Fruit fly (Drosophila melanogaster): Measurements from ENCODE around the gene tty.

Gene tty

dm6 chrX:21366311-21366990, 27.0 kb upstream of the tty start (continued):
- TF ChIP-seq pfk (GFP tag; optimal IDR thresholded peaks at IDR 0.05) (peak; percentile 2), gem (tag; optimal IDR thresholded peaks at IDR 0.05) (peak; percentile 96), Tbp (GFP tag; optimal IDR thresholded peaks at IDR 0.05) (no peak), klu (GFP tag; IDR thresholded peaks at IDR 0.05) (peak; percentile 84), CG7357 (GFP tag; IDR thresholded peaks at IDR 0.05) (peak; percentile 82; the same call in 2 of the 3 replicates), B-H2 (GFP tag; optimal IDR thresholded peaks at IDR 0.05) (peak; percentile 93), CG18011 (GFP tag; optimal IDR thresholded peaks at IDR 0.05) (peak; percentile 72), Sox102F (GFP tag; optimal IDR thresholded peaks at IDR 0.05) (peak; percentile 94), Bgb (GFP tag; IDR thresholded peaks at IDR 0.05; ENCODE audit: partially characterized antibody) (no peak), TFAM (GFP tag; optimal IDR thresholded peaks at IDR 0.05) (peak; percentile 33), tup (GFP tag; optimal IDR thresholded peaks at IDR 0.05) (peak; percentile 36), NfI (GFP tag; optimal IDR thresholded peaks at IDR 0.05) (peak; percentile 94), slp2 (GFP tag; optimal IDR thresholded peaks at IDR 0.05) (peak; percentile 16), trh (GFP tag; optimal IDR thresholded peaks at IDR 0.05) (peak; percentile 74), caup (GFP tag; optimal IDR thresholded peaks at IDR 0.05; ENCODE audit: severe bottlenecking) (peak; percentile 90), org-1 (GFP tag; optimal IDR thresholded peaks at IDR 0.05) (peak; percentile 91), Nf-YC (tag; optimal IDR thresholded peaks at IDR 0.05) (peak; percentile 86), PHDP (tag; optimal IDR thresholded peaks at IDR 0.05) (peak; percentile 93), CG7745 (tag; optimal IDR thresholded peaks at IDR 0.05) (no peak), toy (GFP tag; IDR thresholded peaks at IDR 0.05) (no peak), CG18476 (GFP tag; optimal IDR thresholded peaks at IDR 0.05) (peak; percentile 78), ham (GFP tag; IDR thresholded peaks at IDR 0.05) (peak; percentile 73), sr (GFP tag; IDR thresholded peaks at IDR 0.05) (no peak), CG14860 (GFP tag; IDR thresholded peaks at IDR 0.05; ENCODE audit: partially characterized antibody) (no peak), tll (GFP tag; optimal IDR thresholded peaks at IDR 0.05) (no peak), Ada2b (GFP tag; IDR thresholded peaks at IDR 0.05) (peak; percentile 90), dimm (GFP tag; IDR thresholded peaks at IDR 0.05) (peak; percentile 72), CG11723 (GFP tag; optimal IDR thresholded peaks at IDR 0.05) (peak; percentile 82), CG30403 (GFP tag; optimal IDR thresholded peaks at IDR 0.05) (peak; percentile 92), NC2β (GFP tag; optimal IDR thresholded peaks at IDR 0.05) (peak; percentile 17), gro (GFP tag; optimal IDR thresholded peaks at IDR 0.05) (peak; percentile 14), run (tag; optimal IDR thresholded peaks at IDR 0.05) (peak; percentile 85), pho (GFP tag; optimal IDR thresholded peaks at IDR 0.05) (peak; percentile 31), dysf (GFP tag; IDR thresholded peaks at IDR 0.05) (peak; percentile 94), CG12942 (GFP tag; optimal IDR thresholded peaks at IDR 0.05) (peak; percentile 77), CG1792 (GFP tag; optimal IDR thresholded peaks at IDR 0.05) (no peak), lbe (GFP tag; optimal IDR thresholded peaks at IDR 0.05) (peak; percentile 75), CG4730 (GFP tag; IDR thresholded peaks at IDR 0.05) (peak; percentile 84), MESR4 (GFP tag; optimal IDR thresholded peaks at IDR 0.05) (peak; percentile 9), Dip3 (GFP tag; optimal IDR thresholded peaks at IDR 0.05) (peak; percentile 39), Kr (GFP tag; optimal IDR thresholded peaks at IDR 0.05) (no peak), Asciz (GFP tag; optimal IDR thresholded peaks at IDR 0.05) (peak; percentile 88), ab (GFP tag; optimal IDR thresholded peaks at IDR 0.05) (no peak), CG42726 (GFP tag; IDR thresholded peaks at IDR 0.05; ENCODE audit: partially characterized antibody) (0 out of 2 replicates have a peak, but pooled peaks have one; percentile 12), CG7928 (GFP tag; optimal IDR thresholded peaks at IDR 0.05) (peak; percentile 63), gcm2 (GFP tag; optimal IDR thresholded peaks at IDR 0.05) (peak; percentile 33), CG14965 (GFP tag; optimal IDR thresholded peaks at IDR 0.05; ENCODE audit: borderline replicate concordance) (no peak), Doc3 (GFP tag; IDR thresholded peaks at IDR 0.05; ENCODE audit: partially characterized antibody) (no peak), peb (GFP tag; IDR thresholded peaks at IDR 0.05) (peak; percentile 77)
